Worm (Caenorhabditis elegans): Measurements from ENCODE around the gene rmif-2.

ce11 chrIV:1212357-1212756 is 30.0 kb downstream of the rmif-2 start:
- TF ChIP-seq snpc-4 (tag; optimal IDR thresholded peaks at IDR 0.05): no peak
- no peak for TF ChIP-seq skn-1 (tag; optimal IDR thresholded peaks at IDR 0.05)
- TF ChIP-seq mdl-1 (tag; optimal IDR thresholded peaks at IDR 0.05): no peak
- TF ChIP-seq nhr-67 (tag; optimal IDR thresholded peaks at IDR 0.05): no peak
- no peak for TF ChIP-seq nhr-237 (tag; optimal IDR thresholded peaks at IDR 0.05)
- TF ChIP-seq egl-27 (tag; optimal IDR thresholded peaks at IDR 0.05): no peak
- no peak for TF ChIP-seq unc-62 (GFP tag; optimal IDR thresholded peaks at IDR 0.05)
- no peak for TF ChIP-seq jun-1 (tag; optimal IDR thresholded peaks at IDR 0.05)
- TF ChIP-seq ztf-11 (tag; optimal IDR thresholded peaks at IDR 0.05): no peak
- TF ChIP-seq tbx-2 (tag; optimal IDR thresholded peaks at IDR 0.05): no peak
- TF ChIP-seq nhr-12 (tag; optimal IDR thresholded peaks at IDR 0.05): no peak
- TF ChIP-seq nhr-25 (tag; optimal IDR thresholded peaks at IDR 0.05): no peak

All from whole organism, L3 larva.